Worm (Caenorhabditis elegans) whole organism, L4 larva: Measurements from ENCODE around the gene C53D6.4.

Source experiments
- F26F4.8 ChIP-seq: fragments of 200-800 bp; sonication (Bioruptor generic); conservative IDR thresholded peaks from 2 replicates; pipeline ENCODE4 v1.3.6; 2022; ENCODE audit warnings: missing genetic modification characterization, missing compliant biosample characterization
- F37D6.2 ChIP-seq: sonication (generic microtip); optimal IDR thresholded peaks from 2 replicates; lab custom pipeline; 2016; ENCODE audit warnings: mild to moderate bottlenecking, missing genetic modification characterization, missing compliant biosample characterization
- F44E2.7 ChIP-seq: fragments of 200-800 bp; sonication (Bioruptor generic); IDR thresholded peaks from 2 replicates; pipeline ENCODE4 v2.1.2; 2022; ENCODE audit warnings: missing genetic modification characterization, missing compliant biosample characterization
- F49E8.2 ChIP-seq: sonication (generic microtip); optimal IDR thresholded peaks from 2 replicates; lab custom pipeline; 2016; ENCODE audit warnings: missing compliant biosample characterization, mild to moderate bottlenecking, missing genetic modification characterization, borderline replicate concordance
- T20F7.1 ChIP-seq: fragments of 200-800 bp; sonication (Bioruptor generic); optimal IDR thresholded peaks from 2 replicates; lab custom pipeline; 2018; ENCODE audit warnings: mild to moderate bottlenecking, missing genetic modification characterization, missing compliant biosample characterization
- T26A8.4 ChIP-seq: fragments of 200-800 bp; sonication (Bioruptor generic); IDR thresholded peaks from 2 replicates; pipeline ENCODE4 v1.3.6; 2022; ENCODE audit warnings: missing genetic modification characterization, missing compliant biosample characterization
- Y48G9A.11 ChIP-seq: fragments of 200-800 bp; sonication (Bioruptor generic); IDR thresholded peaks from 2 replicates; pipeline ENCODE4 v1.3.6; 2022; ENCODE audit warnings: missing genetic modification reagents, missing genetic modification characterization, missing compliant biosample characterization
- aha-1 ChIP-seq: fragments of 150-350 bp; peaks from one replicate; lab custom pipeline; 2014; ENCODE audit warnings: missing biosample characterization, missing genetic modification characterization
- ceh-28 ChIP-seq: fragments of 150-350 bp; optimal IDR thresholded peaks from 2 replicates; lab custom pipeline; 2014; ENCODE audit warnings: missing biosample characterization, missing genetic modification reagents, missing genetic modification characterization
- ceh-82 ChIP-seq: sonication (generic microtip); optimal IDR thresholded peaks from 2 replicates; lab custom pipeline; 2017; ENCODE audit warnings: missing biosample characterization, missing genetic modification characterization
- ces-1 ChIP-seq: fragments of 150-350 bp; sonication (generic microtip); optimal IDR thresholded peaks from 4 replicates; lab custom pipeline; 2014; ENCODE audit warnings: missing biosample characterization, missing genetic modification reagents, missing genetic modification characterization
- ctbp-1 ChIP-seq: fragments of 200-800 bp; sonication (Bioruptor generic); IDR thresholded peaks from 2 replicates; pipeline ENCODE4 v1.3.6; 2022; ENCODE audit warnings: missing genetic modification reagents, missing genetic modification characterization, missing compliant biosample characterization
- daf-12 ChIP-seq: fragments of 150-350 bp; optimal IDR thresholded peaks from 2 replicates; lab custom pipeline; 2014; ENCODE audit warnings: missing biosample characterization, missing genetic modification reagents, missing genetic modification characterization
- duxl-1 ChIP-seq: sonication (generic microtip); optimal IDR thresholded peaks from 2 replicates; lab custom pipeline; 2016; ENCODE audit warnings: mild to moderate bottlenecking, missing genetic modification characterization, moderate library complexity, missing compliant biosample characterization; ENCODE audit not compliant: poor library complexity
- dve-1 ChIP-seq: sonication (generic microtip); optimal IDR thresholded peaks from 2 replicates; lab custom pipeline; 2017; ENCODE audit warnings: antibody characterized with exemption, mild to moderate bottlenecking, missing genetic modification characterization, missing compliant biosample characterization; ENCODE audit not compliant: insufficient read depth
- egl-27 ChIP-seq: sonication (generic microtip); optimal IDR thresholded peaks from 3 replicates; lab custom pipeline; 2017; ENCODE audit warnings: missing biosample characterization, missing genetic modification reagents, missing genetic modification characterization
- egl-43 ChIP-seq: fragments of 200-800 bp; sonication (Bioruptor generic); IDR thresholded peaks from 2 replicates; pipeline ENCODE4 v1.3.6; 2022; ENCODE audit warnings: missing genetic modification reagents, missing genetic modification characterization, missing compliant biosample characterization
- fkh-10 ChIP-seq: fragments of 150-350 bp; optimal IDR thresholded peaks from 2 replicates; lab custom pipeline; 2014; ENCODE audit warnings: missing biosample characterization, missing genetic modification reagents, missing genetic modification characterization
- gei-8 ChIP-seq: fragments of 200-800 bp; sonication (Bioruptor generic); optimal IDR thresholded peaks from 2 replicates; lab custom pipeline; 2018; ENCODE audit warnings: mild to moderate bottlenecking, missing genetic modification characterization, missing compliant biosample characterization
- hlh-30 ChIP-seq: sonication (generic microtip); optimal IDR thresholded peaks from 2 replicates; lab custom pipeline; 2017; ENCODE audit warnings: antibody characterized with exemption, mild to moderate bottlenecking, missing genetic modification characterization, missing compliant biosample characterization; ENCODE audit not compliant: insufficient read depth
- hmg-1.1 ChIP-seq: fragments of 200-800 bp; sonication (Bioruptor generic); IDR thresholded peaks from 2 replicates; pipeline ENCODE4 v1.3.6; 2022; ENCODE audit warnings: missing genetic modification reagents, missing genetic modification characterization, missing compliant biosample characterization
- lin-1 ChIP-seq: fragments of 200-800 bp; sonication (Bioruptor generic); IDR thresholded peaks from 2 replicates; pipeline ENCODE4 v1.3.6; 2022; ENCODE audit warnings: missing genetic modification reagents, missing genetic modification characterization, missing compliant biosample characterization
- lin-38 ChIP-seq: fragments of 200-800 bp; sonication (Bioruptor generic); IDR thresholded peaks from 2 replicates; pipeline ENCODE4 v1.3.6; 2022; ENCODE audit warnings: missing genetic modification reagents, missing genetic modification characterization, missing compliant biosample characterization
- lin-39 ChIP-seq: fragments of 150-350 bp; optimal IDR thresholded peaks from 2 replicates; lab custom pipeline; 2014; ENCODE audit warnings: missing biosample characterization, missing genetic modification reagents, missing genetic modification characterization
- madf-5 ChIP-seq, 2 experiments: fragments of 200-800 bp; sonication (Bioruptor generic); IDR thresholded peaks; 2 replicates each; pipeline ENCODE4 v1.3.6; 2022; ENCODE audit warnings: missing compliant biosample characterization in 2 of 2, missing genetic modification characterization in 2 of 2
- mdl-1 ChIP-seq, 2 experiments: fragments of 150-350 bp in 1 of 2; sonication (generic microtip) in 1 of 2; optimal IDR thresholded peaks; 2 replicates each; lab custom pipeline; 2014 to 2017; ENCODE audit warnings: missing biosample characterization in 2 of 2, missing genetic modification characterization in 2 of 2
- nhr-102 ChIP-seq: sonication (generic microtip); optimal IDR thresholded peaks from 2 replicates; lab custom pipeline; 2016; ENCODE audit warnings: mild to moderate bottlenecking, missing genetic modification characterization, moderate library complexity, missing compliant biosample characterization
- nhr-237 ChIP-seq: sonication (generic microtip); optimal IDR thresholded peaks from 2 replicates; lab custom pipeline; 2017; ENCODE audit warnings: missing biosample characterization, missing genetic modification characterization
- nhr-41 ChIP-seq: fragments of 200-800 bp; sonication (Bioruptor generic); IDR thresholded peaks from 2 replicates; pipeline ENCODE4 v1.3.6; 2022; ENCODE audit warnings: missing genetic modification reagents, missing genetic modification characterization, missing compliant biosample characterization
- nhr-42 ChIP-seq: fragments of 200-800 bp; sonication (Bioruptor generic); IDR thresholded peaks from 2 replicates; pipeline ENCODE4 v1.3.6; 2022; ENCODE audit warnings: missing genetic modification characterization, missing compliant biosample characterization
- nhr-48 ChIP-seq: sonication (generic microtip); optimal IDR thresholded peaks from 2 replicates; lab custom pipeline; 2016; ENCODE audit warnings: mild to moderate bottlenecking, missing genetic modification characterization, missing compliant biosample characterization
- nhr-76 ChIP-seq: fragments of 150-350 bp; optimal IDR thresholded peaks from 2 replicates; lab custom pipeline; 2014; ENCODE audit warnings: missing biosample characterization, missing genetic modification characterization
- sdz-12 ChIP-seq: fragments of 200-800 bp; sonication (Bioruptor generic); optimal IDR thresholded peaks from 2 replicates; lab custom pipeline; 2018; ENCODE audit warnings: mild to moderate bottlenecking, missing genetic modification characterization, missing compliant biosample characterization
- snpc-1.2 ChIP-seq: fragments of 200-800 bp; sonication (Bioruptor generic); IDR thresholded peaks from 2 replicates; pipeline ENCODE4 v1.3.6; 2022; ENCODE audit warnings: missing genetic modification reagents, missing genetic modification characterization, missing compliant biosample characterization
- snpc-4 ChIP-seq: fragments of 150-350 bp; optimal IDR thresholded peaks from 2 replicates; lab custom pipeline; 2014; ENCODE audit warnings: missing biosample characterization, missing genetic modification characterization
- spr-3 ChIP-seq: fragments of 200-800 bp; sonication (Bioruptor generic); optimal IDR thresholded peaks from 2 replicates; lab custom pipeline; 2018; ENCODE audit warnings: mild to moderate bottlenecking, missing genetic modification characterization, missing compliant biosample characterization
- unc-130 ChIP-seq: sonication (generic microtip); optimal IDR thresholded peaks from 2 replicates; lab custom pipeline; 2016; ENCODE audit warnings: missing genetic modification reagents, missing genetic modification characterization, missing compliant biosample characterization
- unc-62 ChIP-seq, 3 experiments: fragments of 150-350 bp in 1 of 3; sonication (generic microtip); optimal IDR thresholded peaks in 2 of 3; peaks in 1 of 3; 1 replicate in 1 of 3; 2 replicates in 2 of 3; lab custom pipeline; 2014 to 2017; ENCODE audit warnings: missing biosample characterization in 3 of 3, missing genetic modification characterization in 3 of 3, missing genetic modification reagents in 3 of 3, missing genotype in 1 of 3
- vab-7 ChIP-seq: fragments of 200-800 bp; sonication (Bioruptor generic); IDR thresholded peaks from 2 replicates; pipeline ENCODE4 v1.3.6; 2022; ENCODE audit warnings: missing genetic modification reagents, missing genetic modification characterization, missing compliant biosample characterization
- ztf-11 ChIP-seq: fragments of 150-350 bp; optimal IDR thresholded peaks from 2 replicates; lab custom pipeline; 2014; ENCODE audit warnings: missing biosample characterization, missing genetic modification characterization
- ztf-7 ChIP-seq: fragments of 150-350 bp; optimal IDR thresholded peaks from 2 replicates; lab custom pipeline; 2014; ENCODE audit warnings: missing biosample characterization, missing genetic modification characterization

Gene C53D6.4

ce11 chrIV:9005310-9005709 is 15.4 kb downstream of the C53D6.4 start, which contains the start of gene unc-129:
unc-129 (minus strand) TSS chrIV:9005410.
- no peak for TF ChIP-seq nhr-237 (tag; lab: Kevin White, UChicago)
- peak in 1 of 2 experiments; percentile 69 for TF ChIP-seq unc-62 (GFP tag; optimal IDR thresholded peaks at IDR 0.05 in 1 of 2; lab: Kevin White, UChicago)
- no peak for TF ChIP-seq unc-62 (tag; optimal IDR thresholded peaks at IDR 0.05; lab: Kevin White, UChicago)
- TF ChIP-seq snpc-1.2, result no peak
- no peak for TF ChIP-seq F26F4.8 (GFP tag; lab: Robert Waterston, UW)
- no peak for TF ChIP-seq egl-27 (tag; lab: Kevin White, UChicago)
- no peak for TF ChIP-seq mdl-1 (tag; optimal IDR thresholded peaks at IDR 0.05; lab: Kevin White, UChicago)
- TF ChIP-seq lin-1, result no peak

- TF ChIP-seq unc-130 (GFP tag; lab: Kevin White, UChicago) (no peak), nhr-76 (no peak), sdz-12 (GFP tag; lab: Kevin White, UChicago) (no peak), mdl-1 (tag; optimal IDR thresholded peaks at IDR 0.05; lab: Kevin White, UChicago) (no peak), ceh-28 (tag; lab: Kevin White, UChicago) (no peak), lin-39 (tag; lab: Kevin White, UChicago) (no peak), T20F7.1 (GFP tag; lab: Kevin White, UChicago) (no peak), T26A8.4 (GFP tag; lab: Robert Waterston, UW) (no peak), hmg-1.1 (GFP tag; lab: Robert Waterston, UW) (no peak)
Observed at ce11 chrIV:9002636-9003035, 18.1 kb downstream of the C53D6.4 start, which contains the start of gene C53D6.8. C53D6.8 (minus strand) TSS chrIV:9002736.

- no peak for TF ChIP-seq nhr-42 (GFP tag; lab: Robert Waterston, UW)
- no peak for TF ChIP-seq spr-3
- TF ChIP-seq ceh-82 (tag; lab: Kevin White, UChicago), result no peak
- TF ChIP-seq egl-43, result no peak
- TF ChIP-seq daf-12, result no peak
- TF ChIP-seq madf-5 (GFP tag; IDR thresholded peaks at IDR 0.05; lab: Robert Waterston, UW), result no peak
- TF ChIP-seq snpc-4 (tag; lab: Kevin White, UChicago), result peak; percentile 40
- peak; percentile 69 for TF ChIP-seq aha-1 (tag; lab: Kevin White, UChicago)
- peak; percentile 90 for TF ChIP-seq snpc-1.2
- no peak for TF ChIP-seq lin-38 (GFP tag; lab: Robert Waterston, UW)
- TF ChIP-seq F37D6.2 (tag; lab: Kevin White, UChicago), result no peak
- no peak for TF ChIP-seq ztf-7 (tag; lab: Kevin White, UChicago)
- TF ChIP-seq F49E8.2 (tag; lab: Kevin White, UChicago), result peak; percentile 68
- TF ChIP-seq Y48G9A.11, result no peak
- TF ChIP-seq dve-1, result peak; percentile 36
- no peak for TF ChIP-seq nhr-48 (tag; lab: Kevin White, UChicago)
- TF ChIP-seq ctbp-1 (GFP tag; lab: Robert Waterston, UW), result no peak
- TF ChIP-seq unc-62 (GFP tag; optimal IDR thresholded peaks at IDR 0.05 in 1 of 2; lab: Kevin White, UChicago), result no peak
- TF ChIP-seq unc-62 (tag; optimal IDR thresholded peaks at IDR 0.05; lab: Kevin White, UChicago), result no peak
- TF ChIP-seq hlh-30 (tag; lab: Kevin White, UChicago), result no peak
- TF ChIP-seq nhr-237 (tag; lab: Kevin White, UChicago), result no peak
- peak; percentile 32 for TF ChIP-seq nhr-102 (tag; lab: Kevin White, UChicago)
- TF ChIP-seq ceh-28 (tag; lab: Kevin White, UChicago), result no peak
- no peak for TF ChIP-seq fkh-10 (GFP tag; lab: Kevin White, UChicago)
Observed at ce11 chrIV:9001184-9001583, 19.6 kb downstream of the C53D6.4 start.

ce11 chrIV:9000664-9001063 is 20.1 kb downstream of the C53D6.4 start:
- TF ChIP-seq duxl-1 (tag; lab: Kevin White, UChicago), result no peak
- no peak for TF ChIP-seq ztf-11 (tag; lab: Kevin White, UChicago)
- no peak for TF ChIP-seq nhr-48 (tag; lab: Kevin White, UChicago)
- no peak for TF ChIP-seq nhr-41
- TF ChIP-seq T20F7.1 (GFP tag; lab: Kevin White, UChicago), result no peak
- no peak for TF ChIP-seq vab-7 (GFP tag; lab: Robert Waterston, UW)
- TF ChIP-seq gei-8 (GFP tag; lab: Kevin White, UChicago), result no peak
- no peak for TF ChIP-seq ces-1 (GFP tag; lab: Kevin White, UChicago)
- TF ChIP-seq F44E2.7 (GFP tag; lab: Robert Waterston, UW), result no peak
